Fruit fly (Drosophila melanogaster) whole organism, prepupa: Measurements from ENCODE around the gene rempA.
A peak's percentile ranks its signal among the peaks of the same experiment; 100 is the strongest.

Experiments
- Blimp-1 ChIP-seq: fragments of 200-800 bp; sonication (Bioruptor generic); optimal IDR thresholded peaks from 3 replicates; lab custom pipeline; 2017; ENCODE audit warnings: missing biosample characterization, missing genetic modification characterization, mild to moderate bottlenecking, moderate library complexity, missing genetic modification reagents
- CG10631 ChIP-seq: fragments of 200-800 bp; sonication (Bioruptor generic); optimal IDR thresholded peaks from 2 replicates; lab custom pipeline; 2016; ENCODE audit warnings: missing biosample characterization, missing genetic modification characterization
- CG10669 ChIP-seq: fragments of 200-800 bp; sonication (Bioruptor generic); optimal IDR thresholded peaks from 3 replicates; lab custom pipeline; 2018; ENCODE audit warnings: missing biosample characterization, mild to moderate bottlenecking, missing genetic modification characterization, moderate library complexity
- CG11762 ChIP-seq: fragments of 200-800 bp; sonication (Bioruptor generic); optimal IDR thresholded peaks from 3 replicates; lab custom pipeline; 2016; ENCODE audit warnings: missing biosample characterization, missing genetic modification characterization; ENCODE audit not compliant: insufficient read depth
- CG15336 ChIP-seq: fragments of 200-800 bp; sonication (Bioruptor generic); IDR thresholded peaks from 2 replicates; pipeline ENCODE4 v1.3.6; 2022; ENCODE audit warnings: missing biosample characterization, missing genetic modification characterization
- CG1621 ChIP-seq: fragments of 200-800 bp; sonication (Bioruptor generic); optimal IDR thresholded peaks from 3 replicates; lab custom pipeline; 2018; ENCODE audit warnings: missing biosample characterization, mild to moderate bottlenecking, missing genetic modification characterization
- CG16779 ChIP-seq: fragments of 200-800 bp; sonication (Bioruptor generic); optimal IDR thresholded peaks from 3 replicates; lab custom pipeline; 2017; ENCODE audit warnings: missing biosample characterization, mild to moderate bottlenecking, missing genetic modification characterization
- CG3032 ChIP-seq: fragments of 200-800 bp; optimal IDR thresholded peaks from 2 replicates; lab custom pipeline; 2019; ENCODE audit warnings: missing biosample characterization, mild to moderate bottlenecking, missing genetic modification characterization, moderate library complexity
- CG31627 ChIP-seq: fragments of 200-800 bp; sonication (Bioruptor generic); optimal IDR thresholded peaks from 3 replicates; lab custom pipeline; 2016; ENCODE audit warnings: missing biosample characterization, missing genetic modification characterization
- CG32006 ChIP-seq: fragments of 200-800 bp; sonication (Bioruptor generic); optimal IDR thresholded peaks from 3 replicates; lab custom pipeline; 2017; ENCODE audit warnings: missing biosample characterization, mild to moderate bottlenecking, missing genetic modification characterization
- CG34406 ChIP-seq: fragments of 200-800 bp; sonication (Bioruptor generic); optimal IDR thresholded peaks from 3 replicates; lab custom pipeline; 2016; ENCODE audit warnings: missing biosample characterization, missing genetic modification characterization
- CG3919 ChIP-seq: fragments of 200-800 bp; sonication (Bioruptor generic); optimal IDR thresholded peaks from 3 replicates; lab custom pipeline; 2016; ENCODE audit warnings: missing biosample characterization, missing genetic modification characterization
- CG4318 ChIP-seq: fragments of 200-800 bp; sonication (Bioruptor generic); optimal IDR thresholded peaks from 3 replicates; lab custom pipeline; 2017; ENCODE audit warnings: missing biosample characterization, mild to moderate bottlenecking, missing genetic modification characterization
- CG6276 ChIP-seq: fragments of 200-800 bp; sonication (Bioruptor generic); optimal IDR thresholded peaks from 2 replicates; lab custom pipeline; 2017; ENCODE audit warnings: missing biosample characterization, mild to moderate bottlenecking, missing genetic modification characterization
- CG6792 ChIP-seq: fragments of 200-800 bp; sonication (Bioruptor generic); optimal IDR thresholded peaks from 3 replicates; lab custom pipeline; 2016; ENCODE audit warnings: missing biosample characterization, missing genetic modification characterization
- CG6808 ChIP-seq: fragments of 200-800 bp; sonication (Bioruptor generic); optimal IDR thresholded peaks from 3 replicates; lab custom pipeline; 2017; ENCODE audit warnings: missing biosample characterization, missing genetic modification characterization, mild to moderate bottlenecking, moderate library complexity, missing genetic modification reagents
- CG8319 ChIP-seq: fragments of 200-800 bp; sonication (Bioruptor generic); optimal IDR thresholded peaks from 3 replicates; lab custom pipeline; 2016; ENCODE audit warnings: missing biosample characterization, missing genetic modification characterization
- CG8632 ChIP-seq: fragments of 200-800 bp; sonication (Bioruptor generic); optimal IDR thresholded peaks from 3 replicates; lab custom pipeline; 2016; ENCODE audit warnings: missing biosample characterization, missing genetic modification characterization
- CG9139 ChIP-seq: fragments of 200-800 bp; sonication (Bioruptor generic); optimal IDR thresholded peaks from 3 replicates; lab custom pipeline; 2017; ENCODE audit warnings: missing biosample characterization, mild to moderate bottlenecking, missing genetic modification characterization
- Eip75B ChIP-seq: fragments of 200-800 bp; sonication (Bioruptor generic); optimal IDR thresholded peaks from 3 replicates; lab custom pipeline; 2016; ENCODE audit warnings: missing biosample characterization, missing genetic modification characterization
- Eip78C ChIP-seq: fragments of 200-800 bp; sonication (Bioruptor generic); peaks from one replicate; lab custom pipeline; 2016; ENCODE audit warnings: missing biosample characterization, missing genetic modification characterization
- Eip93F ChIP-seq: fragments of 200-800 bp; sonication (Bioruptor generic); optimal IDR thresholded peaks from 2 replicates; lab custom pipeline; 2016; ENCODE audit warnings: missing biosample characterization, mild to moderate bottlenecking, missing genetic modification characterization
- Ets21C ChIP-seq: fragments of 200-800 bp; sonication (Bioruptor generic); optimal IDR thresholded peaks from 3 replicates; lab custom pipeline; 2016; ENCODE audit warnings: missing biosample characterization, missing genetic modification characterization
- Ets96B ChIP-seq: fragments of 200-800 bp; optimal IDR thresholded peaks from 2 replicates; lab custom pipeline; 2019; ENCODE audit warnings: missing biosample characterization, mild to moderate bottlenecking, missing genetic modification characterization, moderate library complexity
- Gug ChIP-seq: fragments of 200-800 bp; sonication (Bioruptor generic); IDR thresholded peaks from 2 replicates; pipeline ENCODE4 v1.3.6; 2022; ENCODE audit warnings: missing biosample characterization, missing genetic modification characterization
- Hr38 ChIP-seq: sonication (Bioruptor generic); optimal IDR thresholded peaks from 2 replicates; lab custom pipeline; 2016; ENCODE audit warnings: missing biosample characterization, missing genetic modification characterization
- Hr39 ChIP-seq: fragments of 200-800 bp; sonication (Bioruptor generic); optimal IDR thresholded peaks from 2 replicates; lab custom pipeline; 2016; ENCODE audit warnings: missing biosample characterization, missing genetic modification characterization
- Hr4 ChIP-seq: fragments of 200-800 bp; sonication (Bioruptor generic); optimal IDR thresholded peaks from 3 replicates; lab custom pipeline; 2016; ENCODE audit warnings: missing biosample characterization, missing genetic modification characterization
- Lpt ChIP-seq: fragments of 200-800 bp; sonication (Bioruptor generic); optimal IDR thresholded peaks from 3 replicates; lab custom pipeline; 2016; ENCODE audit warnings: missing biosample characterization, missing genetic modification characterization
- OdsH ChIP-seq: fragments of 200-800 bp; sonication (Bioruptor generic); optimal IDR thresholded peaks from 3 replicates; lab custom pipeline; 2016; ENCODE audit warnings: missing biosample characterization, missing genetic modification characterization
- Smox ChIP-seq: fragments of 200-800 bp; sonication (Bioruptor generic); optimal IDR thresholded peaks from 3 replicates; lab custom pipeline; 2016; ENCODE audit warnings: missing biosample characterization, missing genetic modification characterization
- Sox102F ChIP-seq: fragments of 200-800 bp; sonication (Bioruptor generic); optimal IDR thresholded peaks from 2 replicates; lab custom pipeline; 2016; ENCODE audit warnings: missing biosample characterization, mild to moderate bottlenecking, missing genetic modification characterization
- Sox14 ChIP-seq: fragments of 200-800 bp; sonication (Bioruptor generic); optimal IDR thresholded peaks from 3 replicates; lab custom pipeline; 2016; ENCODE audit warnings: missing biosample characterization, missing genetic modification characterization
- achi ChIP-seq: fragments of 200-800 bp; sonication (Bioruptor generic); optimal IDR thresholded peaks from 3 replicates; lab custom pipeline; 2016; ENCODE audit warnings: missing biosample characterization, missing genetic modification characterization
- acj6 ChIP-seq: fragments of 200-800 bp; sonication (Bioruptor generic); optimal IDR thresholded peaks from 3 replicates; lab custom pipeline; 2016; ENCODE audit warnings: missing biosample characterization, missing genetic modification characterization
- dac ChIP-seq: fragments of 200-800 bp; sonication (Bioruptor generic); optimal IDR thresholded peaks from 2 replicates; lab custom pipeline; 2017; ENCODE audit warnings: missing biosample characterization, mild to moderate bottlenecking, missing genetic modification characterization
- esn ChIP-seq: fragments of 200-800 bp; sonication (Bioruptor generic); optimal IDR thresholded peaks from 2 replicates; lab custom pipeline; 2016; ENCODE audit warnings: missing biosample characterization, mild to moderate bottlenecking, missing genetic modification characterization, moderate library complexity
- fd85E ChIP-seq: fragments of 200-800 bp; sonication (Bioruptor generic); optimal IDR thresholded peaks from 3 replicates; lab custom pipeline; 2016; ENCODE audit warnings: missing biosample characterization, missing genetic modification characterization
- fkh ChIP-seq: fragments of 200-800 bp; sonication (Bioruptor generic); optimal IDR thresholded peaks from 3 replicates; lab custom pipeline; 2017; ENCODE audit warnings: missing biosample characterization, mild to moderate bottlenecking, missing genetic modification characterization, moderate library complexity
- lz ChIP-seq: fragments of 200-800 bp; sonication (Bioruptor generic); optimal IDR thresholded peaks from 3 replicates; lab custom pipeline; 2016; ENCODE audit warnings: missing biosample characterization, missing genetic modification characterization
- net ChIP-seq: fragments of 200-800 bp; sonication (Bioruptor generic); optimal IDR thresholded peaks from 3 replicates; lab custom pipeline; 2016; ENCODE audit warnings: missing biosample characterization, missing genetic modification characterization
- pdm3 ChIP-seq: fragments of 200-800 bp; sonication (Bioruptor generic); optimal IDR thresholded peaks from 3 replicates; lab custom pipeline; 2016; ENCODE audit warnings: missing biosample characterization, missing genetic modification characterization
- salr ChIP-seq, 2 experiments: fragments of 200-800 bp; sonication (Bioruptor generic); optimal IDR thresholded peaks; 3 replicates each; lab custom pipeline; 2016 to 2018; ENCODE audit warnings: missing biosample characterization in 2 of 2, missing genetic modification characterization in 2 of 2, mild to moderate bottlenecking in 1 of 2
- spab ChIP-seq: fragments of 200-800 bp; sonication (Bioruptor generic); optimal IDR thresholded peaks from 2 replicates; lab custom pipeline; 2017; ENCODE audit warnings: missing biosample characterization, mild to moderate bottlenecking, missing genetic modification characterization, missing genetic modification reagents
- ss ChIP-seq, 2 experiments: fragments of 200-800 bp; sonication (Bioruptor generic); optimal IDR thresholded peaks; 2 replicates in 1 of 2; 3 replicates in 1 of 2; lab custom pipeline; 2017 to 2018; ENCODE audit warnings: mild to moderate bottlenecking in 2 of 2, missing biosample characterization in 2 of 2, missing genetic modification characterization in 2 of 2, moderate library complexity in 1 of 2
- topi ChIP-seq: fragments of 200-800 bp; sonication (Bioruptor generic); optimal IDR thresholded peaks from 3 replicates; lab custom pipeline; 2016; ENCODE audit warnings: missing biosample characterization, missing genetic modification characterization
- vri ChIP-seq: fragments of 200-800 bp; sonication (Bioruptor generic); optimal IDR thresholded peaks from 3 replicates; lab custom pipeline; 2016; ENCODE audit warnings: missing biosample characterization, mild to moderate bottlenecking, missing genetic modification characterization

The rempA gene

dm6 chr2L:559770-560567 is at the start of gene rempA:
TSS of gene rempA (minus strand) at chr2L:560310.
- TF ChIP-seq Eip78C (GFP tag; lab: Kevin White, UChicago), result no peak
- no peak for TF ChIP-seq CG3032 (tag; lab: Kevin White, UChicago)
- TF ChIP-seq CG1621 (tag; lab: Kevin White, UChicago), result peak; percentile 65
- no peak for TF ChIP-seq fd85E (GFP tag; lab: Kevin White, UChicago)

dm6 chr2L:609497-609896 is 49.4 kb upstream of the rempA start:
- peak; percentile 1 for TF ChIP-seq Hr4 (GFP tag; lab: Kevin White, UChicago)
- TF ChIP-seq Eip78C (GFP tag; lab: Kevin White, UChicago), result peak; percentile 91
- no peak for TF ChIP-seq fd85E (GFP tag; lab: Kevin White, UChicago)
- no peak for TF ChIP-seq Hr38 (GFP tag; lab: Kevin White, UChicago)
- TF ChIP-seq CG11762 (GFP tag; lab: Kevin White, UChicago), result no peak
- peak; percentile 30 for TF ChIP-seq Hr39 (GFP tag; lab: Kevin White, UChicago)
- TF ChIP-seq Blimp-1, result no peak
- peak; percentile 21 for TF ChIP-seq CG16779 (tag; lab: Kevin White, UChicago)
- peak; percentile 61 for TF ChIP-seq spab (GFP tag; lab: Kevin White, UChicago)
- TF ChIP-seq dac (GFP tag; lab: Kevin White, UChicago), result no peak
- TF ChIP-seq OdsH (GFP tag; lab: Kevin White, UChicago), result peak; percentile 59
- TF ChIP-seq lz, result peak; percentile 27
- TF ChIP-seq Smox (GFP tag; lab: Kevin White, UChicago), result peak; percentile 35
- peak; percentile 65 for TF ChIP-seq Eip75B (GFP tag; lab: Kevin White, UChicago)
- TF ChIP-seq Sox102F, result no peak
- TF ChIP-seq Eip93F, result no peak
- TF ChIP-seq CG34406 (GFP tag; lab: Kevin White, UChicago), result peak; percentile 12
- peak; percentile 53 for TF ChIP-seq acj6 (GFP tag; lab: Kevin White, UChicago)
- no peak for TF ChIP-seq CG6276 (GFP tag; lab: Kevin White, UChicago)
- TF ChIP-seq Gug, result peak; percentile 33
- peak; percentile 40 for TF ChIP-seq topi
- TF ChIP-seq CG3032 (tag; lab: Kevin White, UChicago), result peak; percentile 62
- TF ChIP-seq CG8319 (GFP tag; lab: Kevin White, UChicago), result no peak
- peak; percentile 75 for TF ChIP-seq CG6808 (GFP tag; lab: Kevin White, UChicago)
- TF ChIP-seq CG32006, result peak; percentile 51
- TF ChIP-seq CG10631 (GFP tag; lab: Kevin White, UChicago), result peak; percentile 68
- peak; percentile 34 for TF ChIP-seq esn (GFP tag; lab: Kevin White, UChicago)
- TF ChIP-seq CG31627, result peak; percentile 4
- peak; percentile 44 for TF ChIP-seq CG9139 (GFP tag; lab: Kevin White, UChicago)
- TF ChIP-seq Ets21C (GFP tag; lab: Kevin White, UChicago), result no peak
- no peak for TF ChIP-seq CG4318 (GFP tag; lab: Kevin White, UChicago)
- TF ChIP-seq salr (GFP tag; optimal IDR thresholded peaks at IDR 0.05; lab: Kevin White, UChicago), result peak; percentile 37 to 62
- TF ChIP-seq pdm3 (GFP tag; lab: Kevin White, UChicago), result peak; percentile 65
- TF ChIP-seq CG10669 (GFP tag; lab: Kevin White, UChicago), result peak; percentile 70
- TF ChIP-seq CG8632 (GFP tag; lab: Kevin White, UChicago), result peak; percentile 30
- peak; percentile 78 for TF ChIP-seq CG1621 (tag; lab: Kevin White, UChicago)
- peak; percentile 74 for TF ChIP-seq Sox14 (GFP tag; lab: Kevin White, UChicago)
- peak; percentile 51 to 58 for TF ChIP-seq ss (GFP tag; optimal IDR thresholded peaks at IDR 0.05; lab: Kevin White, UChicago)
- TF ChIP-seq Lpt (GFP tag; lab: Kevin White, UChicago), result peak; percentile 45
- peak; percentile 64 for TF ChIP-seq achi
- peak; percentile 50 for TF ChIP-seq CG6792
- 0 out of 2 replicates have a peak, but pooled peaks have one; percentile 35 for TF ChIP-seq CG15336
- TF ChIP-seq Ets96B (tag; lab: Kevin White, UChicago), result peak; percentile 76
- peak; percentile 12 for TF ChIP-seq net (GFP tag; lab: Kevin White, UChicago)
- peak; percentile 69 for TF ChIP-seq CG3919
- no peak for TF ChIP-seq vri
- TF ChIP-seq fkh, result no peak
